Fruit fly (Drosophila melanogaster): ENCODE data around the gene CG33723.

CG33723 gene

dm6 chr2L:9426534-9426933 lies 14.0 kb downstream of the CG33723 start, which contains the start of gene Fbp2:
TSS of gene Fbp2 (plus strand) at chr2L:9426784.
- TF ChIP-seq Myc (optimal IDR thresholded peaks at IDR 0.05) (no peak), psq (optimal IDR thresholded peaks at IDR 0.05) (no peak), insv (optimal IDR thresholded peaks at IDR 0.05) (no peak), Sin3A (optimal IDR thresholded peaks at IDR 0.05) (no peak), h (optimal IDR thresholded peaks at IDR 0.05) (no peak), ttk (optimal IDR thresholded peaks at IDR 0.05) (no peak)

dm6 chr2L:9424193-9424592 lies 16.3 kb downstream of the CG33723 start:
- no peak for TF ChIP-seq psq (optimal IDR thresholded peaks at IDR 0.05)
- no peak for TF ChIP-seq insv (optimal IDR thresholded peaks at IDR 0.05)
- TF ChIP-seq h (optimal IDR thresholded peaks at IDR 0.05): no peak
- TF ChIP-seq ttk (optimal IDR thresholded peaks at IDR 0.05): no peak
- no peak for TF ChIP-seq Myc (optimal IDR thresholded peaks at IDR 0.05)
- TF ChIP-seq Sin3A (optimal IDR thresholded peaks at IDR 0.05): no peak

dm6 chr2L:9421312-9421711 lies 19.2 kb downstream of the CG33723 start:
- no peak for TF ChIP-seq insv (optimal IDR thresholded peaks at IDR 0.05)
- no peak for TF ChIP-seq psq (optimal IDR thresholded peaks at IDR 0.05)

- TF ChIP-seq Myc (optimal IDR thresholded peaks at IDR 0.05) (no peak), ttk (optimal IDR thresholded peaks at IDR 0.05) (no peak), insv (optimal IDR thresholded peaks at IDR 0.05) (no peak), h (optimal IDR thresholded peaks at IDR 0.05) (no peak), Sin3A (optimal IDR thresholded peaks at IDR 0.05) (no peak), psq (optimal IDR thresholded peaks at IDR 0.05) (no peak)
Observed at dm6 chr2L:9420660-9421059, 19.9 kb downstream of the CG33723 start.

dm6 chr2L:9416244-9416758 lies 24.2 kb downstream of the CG33723 start, which contains the start of gene Mco1:
TSS of gene Mco1 (plus strand) at chr2L:9416588.
- TF ChIP-seq ttk (optimal IDR thresholded peaks at IDR 0.05): no peak
- TF ChIP-seq Sin3A (optimal IDR thresholded peaks at IDR 0.05): no peak
- TF ChIP-seq psq (optimal IDR thresholded peaks at IDR 0.05): no peak
- no peak for TF ChIP-seq h (optimal IDR thresholded peaks at IDR 0.05)
- no peak for TF ChIP-seq Myc (optimal IDR thresholded peaks at IDR 0.05)
- no peak for TF ChIP-seq insv (optimal IDR thresholded peaks at IDR 0.05)

- TF ChIP-seq Sin3A (optimal IDR thresholded peaks at IDR 0.05) (no peak), ttk (optimal IDR thresholded peaks at IDR 0.05) (no peak), insv (optimal IDR thresholded peaks at IDR 0.05) (no peak), Myc (optimal IDR thresholded peaks at IDR 0.05) (no peak), psq (optimal IDR thresholded peaks at IDR 0.05) (no peak), h (optimal IDR thresholded peaks at IDR 0.05) (no peak)
Observed at dm6 chr2L:9415053-9415452, 25.5 kb downstream of the CG33723 start, which contains the start of gene Shawl. TSS of gene Shawl (minus strand) at chr2L:9415156.

dm6 chr2L:9400153-9400552 lies 40.4 kb downstream of the CG33723 start:
- TF ChIP-seq h (optimal IDR thresholded peaks at IDR 0.05) (no peak), ttk (optimal IDR thresholded peaks at IDR 0.05) (no peak), psq (optimal IDR thresholded peaks at IDR 0.05) (no peak), Myc (optimal IDR thresholded peaks at IDR 0.05) (no peak), Sin3A (optimal IDR thresholded peaks at IDR 0.05) (no peak), insv (optimal IDR thresholded peaks at IDR 0.05) (no peak)

dm6 chr2L:9397888-9398287 lies 42.7 kb downstream of the CG33723 start, which contains the start of gene CG4438:
TSS of gene CG4438 (minus strand) at chr2L:9397988.
- TF ChIP-seq h (optimal IDR thresholded peaks at IDR 0.05) (no peak), insv (optimal IDR thresholded peaks at IDR 0.05) (no peak), Sin3A (optimal IDR thresholded peaks at IDR 0.05) (no peak)

dm6 chr2L:9396396-9396795 lies 44.1 kb downstream of the CG33723 start:
- TF ChIP-seq psq (optimal IDR thresholded peaks at IDR 0.05): no peak
- TF ChIP-seq insv (optimal IDR thresholded peaks at IDR 0.05): no peak
- TF ChIP-seq h (optimal IDR thresholded peaks at IDR 0.05): no peak
- TF ChIP-seq Sin3A (optimal IDR thresholded peaks at IDR 0.05): no peak
- no peak for TF ChIP-seq ttk (optimal IDR thresholded peaks at IDR 0.05)
- no peak for TF ChIP-seq Myc (optimal IDR thresholded peaks at IDR 0.05)
